Worm (Caenorhabditis elegans) whole organism, L4 larva: ENCODE measurements around the gene C13A2.12.

Experiments used
- F26F4.8 ChIP-seq: fragments of 200-800 bp; sonication (Bioruptor generic); conservative IDR thresholded peaks from 2 replicates; pipeline ENCODE4 v1.3.6; 2022; ENCODE audit warnings: missing genetic modification characterization, missing compliant biosample characterization
- F44E2.7 ChIP-seq: fragments of 200-800 bp; sonication (Bioruptor generic); IDR thresholded peaks from 2 replicates; pipeline ENCODE4 v2.1.2; 2022; ENCODE audit warnings: missing genetic modification characterization, missing compliant biosample characterization
- T20F7.1 ChIP-seq: fragments of 200-800 bp; sonication (Bioruptor generic); optimal IDR thresholded peaks from 2 replicates; lab custom pipeline; 2018; ENCODE audit warnings: mild to moderate bottlenecking, missing genetic modification characterization, missing compliant biosample characterization
- T26A8.4 ChIP-seq: fragments of 200-800 bp; sonication (Bioruptor generic); IDR thresholded peaks from 2 replicates; pipeline ENCODE4 v1.3.6; 2022; ENCODE audit warnings: missing genetic modification characterization, missing compliant biosample characterization
- Y5F2A.4 ChIP-seq: fragments of 200-800 bp; sonication (Bioruptor generic); optimal IDR thresholded peaks from 2 replicates; lab custom pipeline; 2018; ENCODE audit warnings: mild to moderate bottlenecking, missing genetic modification characterization, missing compliant biosample characterization
- Y75B8A.6 ChIP-seq: fragments of 200-800 bp; sonication (Bioruptor generic); IDR thresholded peaks from 2 replicates; pipeline ENCODE4 v1.3.6; 2022; ENCODE audit warnings: missing genetic modification reagents, missing genetic modification characterization, missing compliant biosample characterization
- aha-1 ChIP-seq: fragments of 150-350 bp; peaks from one replicate; lab custom pipeline; 2014; ENCODE audit warnings: missing biosample characterization, missing genetic modification characterization
- ama-1 ChIP-seq: fragments of 150-350 bp; optimal IDR thresholded peaks from 2 replicates; lab custom pipeline; 2014; ENCODE audit warnings: inconsistent platforms, mixed read lengths
- ces-1 ChIP-seq: fragments of 150-350 bp; sonication (generic microtip); optimal IDR thresholded peaks from 4 replicates; lab custom pipeline; 2014; ENCODE audit warnings: missing biosample characterization, missing genetic modification reagents, missing genetic modification characterization
- ctbp-1 ChIP-seq: fragments of 200-800 bp; sonication (Bioruptor generic); IDR thresholded peaks from 2 replicates; pipeline ENCODE4 v1.3.6; 2022; ENCODE audit warnings: missing genetic modification reagents, missing genetic modification characterization, missing compliant biosample characterization
- daf-12 ChIP-seq: fragments of 150-350 bp; optimal IDR thresholded peaks from 2 replicates; lab custom pipeline; 2014; ENCODE audit warnings: missing biosample characterization, missing genetic modification reagents, missing genetic modification characterization
- daf-16 ChIP-seq, 3 experiments: sonication (generic microtip); optimal IDR thresholded peaks; 2 replicates each; lab custom pipeline; 2016 to 2017; ENCODE audit warnings: missing genetic modification characterization in 3 of 3, missing genetic modification reagents in 3 of 3, mild to moderate bottlenecking in 2 of 3, missing compliant biosample characterization in 2 of 3, missing biosample characterization in 1 of 3, moderate library complexity in 1 of 3
- daf-8 ChIP-seq: fragments of 200-800 bp; sonication (Bioruptor generic); IDR thresholded peaks from 2 replicates; pipeline ENCODE4 v1.3.6; 2022; ENCODE audit warnings: missing genetic modification characterization, missing compliant biosample characterization
- egl-43 ChIP-seq: fragments of 200-800 bp; sonication (Bioruptor generic); IDR thresholded peaks from 2 replicates; pipeline ENCODE4 v1.3.6; 2022; ENCODE audit warnings: missing genetic modification reagents, missing genetic modification characterization, missing compliant biosample characterization
- fkh-10 ChIP-seq: fragments of 150-350 bp; optimal IDR thresholded peaks from 2 replicates; lab custom pipeline; 2014; ENCODE audit warnings: missing biosample characterization, missing genetic modification reagents, missing genetic modification characterization
- lim-7 ChIP-seq: fragments of 200-800 bp; sonication (Bioruptor generic); IDR thresholded peaks from 2 replicates; pipeline ENCODE4 v1.3.6; 2022; ENCODE audit warnings: missing genetic modification characterization, missing compliant biosample characterization
- lin-39 ChIP-seq: fragments of 150-350 bp; optimal IDR thresholded peaks from 2 replicates; lab custom pipeline; 2014; ENCODE audit warnings: missing biosample characterization, missing genetic modification reagents, missing genetic modification characterization
- lsy-2 ChIP-seq, 2 experiments: fragments of 150-350 bp in 1 of 2; sonication (generic microtip) in 1 of 2; optimal IDR thresholded peaks; 2 replicates each; lab custom pipeline; 2014 to 2017; ENCODE audit warnings: missing biosample characterization in 2 of 2, missing genetic modification characterization in 2 of 2
- madf-9 ChIP-seq: fragments of 200-800 bp; sonication (Bioruptor generic); conservative IDR thresholded peaks from 2 replicates; pipeline ENCODE4 v1.3.6; 2022; ENCODE audit warnings: missing genetic modification reagents, missing genetic modification characterization, missing compliant biosample characterization
- mxl-3 ChIP-seq: fragments of 200-800 bp; sonication (Bioruptor generic); optimal IDR thresholded peaks from 2 replicates; lab custom pipeline; 2018; ENCODE audit warnings: mild to moderate bottlenecking, missing genetic modification characterization, missing compliant biosample characterization
- nhr-111 ChIP-seq: fragments of 200-800 bp; sonication (Bioruptor generic); optimal IDR thresholded peaks from 2 replicates; lab custom pipeline; 2018; ENCODE audit warnings: mild to moderate bottlenecking, missing genetic modification characterization, missing compliant biosample characterization
- nhr-28 ChIP-seq: fragments of 150-350 bp; optimal IDR thresholded peaks from 2 replicates; lab custom pipeline; 2014; ENCODE audit warnings: missing biosample characterization, missing genetic modification characterization
- nhr-41 ChIP-seq: fragments of 200-800 bp; sonication (Bioruptor generic); IDR thresholded peaks from 2 replicates; pipeline ENCODE4 v1.3.6; 2022; ENCODE audit warnings: missing genetic modification reagents, missing genetic modification characterization, missing compliant biosample characterization
- nhr-6 ChIP-seq: fragments of 150-350 bp; optimal IDR thresholded peaks from 2 replicates; lab custom pipeline; 2014; ENCODE audit warnings: missing biosample characterization, missing genetic modification characterization
- saeg-2 ChIP-seq: fragments of 200-800 bp; sonication (Bioruptor generic); IDR thresholded peaks from 2 replicates; pipeline ENCODE4 v1.3.6; 2022; ENCODE audit warnings: missing genetic modification reagents, missing genetic modification characterization, missing compliant biosample characterization
- snpc-4 ChIP-seq: fragments of 150-350 bp; optimal IDR thresholded peaks from 2 replicates; lab custom pipeline; 2014; ENCODE audit warnings: missing biosample characterization, missing genetic modification characterization
- spr-1 ChIP-seq: sonication (generic microtip); optimal IDR thresholded peaks from 2 replicates; lab custom pipeline; 2016; ENCODE audit warnings: mild to moderate bottlenecking, missing genetic modification characterization, missing compliant biosample characterization
- spr-3 ChIP-seq: fragments of 200-800 bp; sonication (Bioruptor generic); optimal IDR thresholded peaks from 2 replicates; lab custom pipeline; 2018; ENCODE audit warnings: mild to moderate bottlenecking, missing genetic modification characterization, missing compliant biosample characterization
- tag-97 ChIP-seq: fragments of 200-800 bp; sonication (Bioruptor generic); IDR thresholded peaks from 2 replicates; pipeline ENCODE4 v1.3.6; 2022; ENCODE audit warnings: missing genetic modification characterization, missing compliant biosample characterization
- unc-130 ChIP-seq: sonication (generic microtip); optimal IDR thresholded peaks from 2 replicates; lab custom pipeline; 2016; ENCODE audit warnings: missing genetic modification reagents, missing genetic modification characterization, missing compliant biosample characterization
- unc-62 ChIP-seq, 3 experiments: fragments of 150-350 bp in 1 of 3; sonication (generic microtip); optimal IDR thresholded peaks in 2 of 3; peaks in 1 of 3; 1 replicate in 1 of 3; 2 replicates in 2 of 3; lab custom pipeline; 2014 to 2017; ENCODE audit warnings: missing biosample characterization in 3 of 3, missing genetic modification characterization in 3 of 3, missing genetic modification reagents in 3 of 3, missing genotype in 1 of 3
- ztf-7 ChIP-seq: fragments of 150-350 bp; optimal IDR thresholded peaks from 2 replicates; lab custom pipeline; 2014; ENCODE audit warnings: missing biosample characterization, missing genetic modification characterization

Gene C13A2.12

ce11 chrV:7246951-7247350, 12.1 kb upstream of the C13A2.12 start, which contains the start of gene C05C8.7:
Gene C05C8.7 (minus strand): TSS chrV:7247050.
- peak; percentile 21 for TF ChIP-seq mxl-3
- peak in 1 of 2 experiments; percentile 28 for TF ChIP-seq unc-62 (GFP tag; optimal IDR thresholded peaks at IDR 0.05 in 1 of 2; lab: Kevin White, UChicago)
- TF ChIP-seq unc-62 (tag; optimal IDR thresholded peaks at IDR 0.05; lab: Kevin White, UChicago) = no peak
- no peak for TF ChIP-seq Y75B8A.6 (GFP tag; lab: Robert Waterston, UW)

- no peak for TF ChIP-seq lim-7 (GFP tag; lab: Robert Waterston, UW)
- peak; percentile 92 for TF ChIP-seq aha-1 (tag; lab: Kevin White, UChicago)
- peak in 1 of 2 experiments; percentile 95 for TF ChIP-seq unc-62 (GFP tag; optimal IDR thresholded peaks at IDR 0.05 in 1 of 2; lab: Kevin White, UChicago)
- no peak for TF ChIP-seq unc-62 (tag; optimal IDR thresholded peaks at IDR 0.05; lab: Kevin White, UChicago)
Measured at ce11 chrV:7248227-7248953, 10.7 kb upstream of the C13A2.12 start.

ce11 chrV:7255095-7255494, 4.0 kb upstream of the C13A2.12 start, which contains the start of gene C05C8.8:
Gene C05C8.8 (minus strand): TSS chrV:7255195.
- no peak for TF ChIP-seq daf-12 (tag; lab: Kevin White, UChicago)
- TF ChIP-seq tag-97 (GFP tag; lab: Robert Waterston, UW) = no peak
- TF ChIP-seq nhr-6 (tag; lab: Kevin White, UChicago) = no peak
- no peak for TF ChIP-seq F44E2.7
- no peak for TF ChIP-seq egl-43 (GFP tag; lab: Robert Waterston, UW)
- no peak for TF ChIP-seq lin-39 (tag; lab: Kevin White, UChicago)
- TF ChIP-seq ces-1 (GFP tag; lab: Kevin White, UChicago) = no peak
- TF ChIP-seq ctbp-1 (GFP tag; lab: Robert Waterston, UW) = no peak
- no peak for TF ChIP-seq nhr-28 (tag; lab: Kevin White, UChicago)
- no peak for TF ChIP-seq aha-1 (tag; lab: Kevin White, UChicago)
- TF ChIP-seq snpc-4 = no peak
- no peak for TF ChIP-seq T26A8.4 (GFP tag; lab: Robert Waterston, UW)
- TF ChIP-seq Y5F2A.4 = no peak
- no peak for TF ChIP-seq daf-8
- TF ChIP-seq madf-9 (GFP tag; lab: Robert Waterston, UW) = no peak
- no peak for TF ChIP-seq F26F4.8 (GFP tag; lab: Robert Waterston, UW)
- TF ChIP-seq unc-130 (GFP tag; lab: Kevin White, UChicago) = no peak
- no peak for TF ChIP-seq spr-3 (GFP tag; lab: Kevin White, UChicago)
- TF ChIP-seq T20F7.1 = no peak

- TF ChIP-seq F44E2.7 (no peak), ama-1 (lab: Kevin White, UChicago) (no peak), nhr-28 (tag; lab: Kevin White, UChicago) (no peak), daf-16 (GFP tag; optimal IDR thresholded peaks at IDR 0.05; lab: Kevin White, UChicago) (no peak), daf-16 (tag; optimal IDR thresholded peaks at IDR 0.05; lab: Kevin White, UChicago) (no peak), egl-43 (GFP tag; lab: Robert Waterston, UW) (no peak), saeg-2 (GFP tag; lab: Robert Waterston, UW) (no peak), fkh-10 (GFP tag; lab: Kevin White, UChicago) (no peak), spr-1 (tag; lab: Kevin White, UChicago) (no peak), mxl-3 (no peak), lsy-2 (tag; optimal IDR thresholded peaks at IDR 0.05; lab: Kevin White, UChicago) (no peak)
Measured at ce11 chrV:7264042-7264441, 5.0 kb downstream of the C13A2.12 start, which contains the start of gene C13A2.9. Gene C13A2.9 (minus strand): TSS chrV:7264142.

ce11 chrV:7266021-7266420, 7.0 kb downstream of the C13A2.12 start, which contains the start of gene C13A2.7:
Gene C13A2.7 (plus strand): TSS chrV:7266321.
- TF ChIP-seq nhr-41 (GFP tag; lab: Robert Waterston, UW) (no peak), ztf-7 (tag; lab: Kevin White, UChicago) (no peak), nhr-111 (GFP tag; lab: Kevin White, UChicago) (no peak)
